Fruit fly (Drosophila melanogaster): ENCODE results near the gene vn.

The vn gene

dm6 chr3L:5768532-5769497 lies 76.6 kb downstream of the vn start, which contains the start of the genes Ppat-Dpck and scny (continued):
- TF ChIP-seq CG2120 (GFP tag; optimal IDR thresholded peaks at IDR 0.05) (peak; percentile 27), CG31224 (GFP tag; IDR thresholded peaks at IDR 0.05) (no peak), inv (GFP tag; IDR thresholded peaks at IDR 0.05; ENCODE audit: partially characterized antibody) (peak; percentile 89), Usf (GFP tag; optimal IDR thresholded peaks at IDR 0.05) (no peak), NFAT (GFP tag; IDR thresholded peaks at IDR 0.05) (no peak), Hmr (GFP tag; optimal IDR thresholded peaks at IDR 0.05) (no peak), Taf1 (GFP tag; IDR thresholded peaks at IDR 0.05) (0 out of 2 replicates have a peak, but pooled peaks have one; percentile 13), grau (tag; optimal IDR thresholded peaks at IDR 0.05) (peak; percentile 48), ftz-f1 (GFP tag; optimal IDR thresholded peaks at IDR 0.05) (peak; percentile 48), Dad (GFP tag; optimal IDR thresholded peaks at IDR 0.05) (peak; percentile 28), unpg (GFP tag; optimal IDR thresholded peaks at IDR 0.05) (peak; percentile 40), CG13775 (GFP tag; optimal IDR thresholded peaks at IDR 0.05) (peak; percentile 27), usp (GFP tag; optimal IDR thresholded peaks at IDR 0.05) (no peak), Sin3A (optimal IDR thresholded peaks at IDR 0.05) (peak; percentile 89), CG8290 (GFP tag; optimal IDR thresholded peaks at IDR 0.05) (peak; percentile 21), CG8290 (tag; optimal IDR thresholded peaks at IDR 0.05) (no peak), CG2116 (GFP tag; optimal IDR thresholded peaks at IDR 0.05) (peak; percentile 89), YL-1 (GFP tag; optimal IDR thresholded peaks at IDR 0.05) (peak; percentile 80), dati (GFP tag; IDR thresholded peaks at IDR 0.05) (no peak), CG9797 (GFP tag; optimal IDR thresholded peaks at IDR 0.05) (peak; percentile 83), CG2129 (GFP tag; IDR thresholded peaks at IDR 0.05; ENCODE audit: partially characterized antibody) (peak; percentile 90), CG12659 (GFP tag; optimal IDR thresholded peaks at IDR 0.05) (peak; percentile 75), Drgx (GFP tag; IDR thresholded peaks at IDR 0.05) (0 out of 2 replicates have a peak, but pooled peaks have one; percentile 8), Max (GFP tag; optimal IDR thresholded peaks at IDR 0.05) (peak; percentile 57), pros (GFP tag; optimal IDR thresholded peaks at IDR 0.05) (no peak), CG14014 (GFP tag; IDR thresholded peaks at IDR 0.05) (no peak), Trl (optimal IDR thresholded peaks at IDR 0.05) (peak in 1 of 2 experiments; percentile 25), Trl (GFP tag; optimal IDR thresholded peaks at IDR 0.05) (no peak), MBD-R2 (GFP tag; IDR thresholded peaks at IDR 0.05) (peak; percentile 52), CG3847 (GFP tag; IDR thresholded peaks at IDR 0.05) (peak; percentile 55), z (GFP tag; IDR thresholded peaks at IDR 0.05) (no peak), wek (GFP tag; optimal IDR thresholded peaks at IDR 0.05) (peak; percentile 21), Dp (GFP tag; optimal IDR thresholded peaks at IDR 0.05) (peak; percentile 19), CG14710 (tag; optimal IDR thresholded peaks at IDR 0.05) (peak; percentile 82), jumu (GFP tag; optimal IDR thresholded peaks at IDR 0.05) (peak; percentile 23), Nf-YC (tag; optimal IDR thresholded peaks at IDR 0.05) (peak; percentile 49), pho (GFP tag; optimal IDR thresholded peaks at IDR 0.05) (peak; percentile 21), Bgb (GFP tag; IDR thresholded peaks at IDR 0.05; ENCODE audit: partially characterized antibody) (peak; percentile 89), CG8478 (optimal IDR thresholded peaks at IDR 0.05) (peak; percentile 43), CG11723 (GFP tag; optimal IDR thresholded peaks at IDR 0.05) (no peak)

DNA sequence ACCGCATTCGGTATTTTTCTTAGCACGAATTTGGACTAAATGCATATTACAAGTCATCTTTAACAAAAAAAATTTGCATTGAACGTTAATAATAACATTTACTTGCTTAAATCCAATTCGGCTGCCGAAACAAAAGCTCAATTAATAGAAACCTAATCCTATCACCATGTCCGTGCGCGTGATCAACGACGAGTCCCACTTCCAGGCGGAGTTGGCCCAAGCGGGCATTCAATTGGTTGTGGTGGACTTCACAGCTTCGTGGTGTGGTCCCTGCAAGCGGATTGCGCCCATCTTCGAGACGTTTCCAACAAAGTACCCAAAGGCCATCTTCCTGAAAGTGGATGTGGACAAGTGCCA lies 79.6 kb downstream of the vn start, which contains the start of gene Txl:
Gene Txl, plus strand, starts transcription at position 3 of the 357 bp plus-strand sequence.
- TF ChIP-seq MESR4 (GFP tag; optimal IDR thresholded peaks at IDR 0.05) (peak; percentile 60), mld (GFP tag; IDR thresholded peaks at IDR 0.05; ENCODE audit: partially characterized antibody) (0 out of 3 replicates have a peak, but pooled peaks have one; percentile 42), CG4617 (GFP tag; optimal IDR thresholded peaks at IDR 0.05; ENCODE audit: borderline replicate concordance) (peak; percentile 15), CG31224 (GFP tag; IDR thresholded peaks at IDR 0.05) (no peak), E2f1 (GFP tag; IDR thresholded peaks at IDR 0.05) (no peak), ab (GFP tag; optimal IDR thresholded peaks at IDR 0.05) (no peak), CG8089 (GFP tag; optimal IDR thresholded peaks at IDR 0.05) (no peak), MBD-R2 (GFP tag; IDR thresholded peaks at IDR 0.05) (0 out of 2 replicates have a peak, but pooled peaks have one; percentile 3), hbn (GFP tag; IDR thresholded peaks at IDR 0.05; ENCODE audit: partially characterized antibody) (0 out of 2 replicates have a peak, but pooled peaks have one; percentile 9), run (tag; optimal IDR thresholded peaks at IDR 0.05) (no peak), CG12659 (GFP tag; optimal IDR thresholded peaks at IDR 0.05) (peak; percentile 21)

All from whole organism, embryonic.